Comparison of ENCODE assay signal across 1 fruit fly cellular context in genomic region chr3L:16476709-16477119, dm6.
TF ChIP-seq lines count a peak whose summit lies in the region.

No protein-coding gene starts in this region.

TF ChIP-seq in whole organism, embryonic, 481 proteins besides CTCF, POLR2A, EP300 and RAD21 (continued from another document):
- TF ChIP-seq CG13624 (GFP tag; optimal IDR thresholded peaks at IDR 0.05; lab: Kevin White, UChicago), result no peak
- peak; percentile 15 for TF ChIP-seq phol (tag; optimal IDR thresholded peaks at IDR 0.05; lab: Kevin White, UChicago)
- TF ChIP-seq MESR4 (GFP tag; optimal IDR thresholded peaks at IDR 0.05; lab: Kevin White, UChicago), result no peak
- no peak for TF ChIP-seq onecut (GFP tag; IDR thresholded peaks at IDR 0.05; lab: Robert Waterston, UW)
- TF ChIP-seq sim (GFP tag; IDR thresholded peaks at IDR 0.05; lab: Robert Waterston, UW), result no peak
- no peak for TF ChIP-seq Spps (tag; optimal IDR thresholded peaks at IDR 0.05; lab: Kevin White, UChicago)
- TF ChIP-seq Lim3 (GFP tag; IDR thresholded peaks at IDR 0.05; lab: Robert Waterston, UW), result no peak
- no peak for TF ChIP-seq Ada2b (GFP tag; IDR thresholded peaks at IDR 0.05; lab: Robert Waterston, UW)
- TF ChIP-seq zf30C (GFP tag; optimal IDR thresholded peaks at IDR 0.05; lab: Kevin White, UChicago), result no peak
- TF ChIP-seq Dad (GFP tag; optimal IDR thresholded peaks at IDR 0.05; lab: Kevin White, UChicago), result no peak
- no peak for TF ChIP-seq CG6689 (GFP tag; IDR thresholded peaks at IDR 0.05; lab: Robert Waterston, UW)
- peak; percentile 9 for TF ChIP-seq CG8924 (tag; optimal IDR thresholded peaks at IDR 0.05; lab: Kevin White, UChicago)
- TF ChIP-seq H15 (GFP tag; IDR thresholded peaks at IDR 0.05; lab: Robert Waterston, UW), result no peak
- TF ChIP-seq chm (GFP tag; IDR thresholded peaks at IDR 0.05; lab: Robert Waterston, UW), result no peak
- 0 out of 3 replicates have a peak, but pooled peaks have one; percentile 42 for TF ChIP-seq CG17361 (GFP tag; IDR thresholded peaks at IDR 0.05; lab: Robert Waterston, UW)
- TF ChIP-seq CG10979 (tag; optimal IDR thresholded peaks at IDR 0.05; lab: Kevin White, UChicago), result peak; percentile 34
- peak; percentile 24 for TF ChIP-seq dmrt99B (tag; optimal IDR thresholded peaks at IDR 0.05; lab: Kevin White, UChicago)
- no peak for TF ChIP-seq CG18476 (GFP tag; optimal IDR thresholded peaks at IDR 0.05; lab: Kevin White, UChicago)
- no peak for TF ChIP-seq en (GFP tag; optimal IDR thresholded peaks at IDR 0.05; lab: Kevin White, UChicago)
- TF ChIP-seq CG15011 (GFP tag; optimal IDR thresholded peaks at IDR 0.05; lab: Kevin White, UChicago), result no peak
- no peak for TF ChIP-seq CG8765 (GFP tag; IDR thresholded peaks at IDR 0.05; lab: Robert Waterston, UW)
- TF ChIP-seq CG12391 (tag; optimal IDR thresholded peaks at IDR 0.05; lab: Kevin White, UChicago), result peak; percentile 17
- 0 out of 2 replicates have a peak, but pooled peaks have one; percentile 14 for TF ChIP-seq CG31441 (GFP tag; IDR thresholded peaks at IDR 0.05; lab: Robert Waterston, UW)
- no peak for TF ChIP-seq crc (GFP tag; optimal IDR thresholded peaks at IDR 0.05; lab: Kevin White, UChicago)
- TF ChIP-seq Mad (GFP tag; optimal IDR thresholded peaks at IDR 0.05; lab: Kevin White, UChicago), result no peak
- TF ChIP-seq wor (GFP tag; IDR thresholded peaks at IDR 0.05; lab: Robert Waterston, UW), result no peak
- TF ChIP-seq pfk (GFP tag; optimal IDR thresholded peaks at IDR 0.05; lab: Kevin White, UChicago), result no peak
- TF ChIP-seq CG11696 (GFP tag; IDR thresholded peaks at IDR 0.05; lab: Robert Waterston, UW), result no peak
- TF ChIP-seq CG11560 (tag; IDR thresholded peaks at IDR 0.05; lab: Robert Waterston, UW), result no peak
- no peak for TF ChIP-seq CG12744 (GFP tag; optimal IDR thresholded peaks at IDR 0.05; lab: Kevin White, UChicago)
- TF ChIP-seq CG16813 (GFP tag; IDR thresholded peaks at IDR 0.05; lab: Robert Waterston, UW; ENCODE audit: partially characterized antibody), result no peak
- no peak for TF ChIP-seq nau (GFP tag; optimal IDR thresholded peaks at IDR 0.05; lab: Kevin White, UChicago)
- TF ChIP-seq psq (GFP tag; optimal IDR thresholded peaks at IDR 0.05; lab: Kevin White, UChicago), result no peak
- no peak for TF ChIP-seq CG13296 (GFP tag; optimal IDR thresholded peaks at IDR 0.05; lab: Kevin White, UChicago)
- TF ChIP-seq CG10267 (tag; optimal IDR thresholded peaks at IDR 0.05; lab: Kevin White, UChicago), result peak; percentile 2
- no peak for TF ChIP-seq bigmax (GFP tag; optimal IDR thresholded peaks at IDR 0.05; lab: Kevin White, UChicago)
- no peak for TF ChIP-seq fd3F (GFP tag; optimal IDR thresholded peaks at IDR 0.05; lab: Kevin White, UChicago)
- no peak for TF ChIP-seq CG1647 (GFP tag; optimal IDR thresholded peaks at IDR 0.05; lab: Kevin White, UChicago)
- TF ChIP-seq CG10147 (GFP tag; optimal IDR thresholded peaks at IDR 0.05; lab: Kevin White, UChicago), result no peak
- no peak for TF ChIP-seq bcd (GFP tag; optimal IDR thresholded peaks at IDR 0.05; lab: Kevin White, UChicago)
- TF ChIP-seq CG18599 (GFP tag; optimal IDR thresholded peaks at IDR 0.05; lab: Kevin White, UChicago), result no peak
- TF ChIP-seq so (GFP tag; IDR thresholded peaks at IDR 0.05; lab: Robert Waterston, UW), result no peak
- TF ChIP-seq Pdp1 (GFP tag; optimal IDR thresholded peaks at IDR 0.05; lab: Kevin White, UChicago), result no peak
- TF ChIP-seq CG17568 (GFP tag; optimal IDR thresholded peaks at IDR 0.05; lab: Kevin White, UChicago), result no peak
- no peak for TF ChIP-seq CG6272 (GFP tag; IDR thresholded peaks at IDR 0.05; lab: Robert Waterston, UW)
- peak; percentile 8 for TF ChIP-seq CG7839 (tag; optimal IDR thresholded peaks at IDR 0.05; lab: Kevin White, UChicago)
- TF ChIP-seq run (tag; optimal IDR thresholded peaks at IDR 0.05; lab: Kevin White, UChicago), result no peak
- peak; percentile 30 for TF ChIP-seq grau (tag; optimal IDR thresholded peaks at IDR 0.05; lab: Kevin White, UChicago)
- TF ChIP-seq bab2 (GFP tag; optimal IDR thresholded peaks at IDR 0.05; lab: Kevin White, UChicago), result no peak
- no peak for TF ChIP-seq CG12236 (GFP tag; optimal IDR thresholded peaks at IDR 0.05; lab: Kevin White, UChicago)
- TF ChIP-seq gsb-n (tag; optimal IDR thresholded peaks at IDR 0.05; lab: Kevin White, UChicago), result no peak
- TF ChIP-seq Ptx1 (GFP tag; IDR thresholded peaks at IDR 0.05; lab: Robert Waterston, UW), result no peak
- TF ChIP-seq CG4424 (GFP tag; optimal IDR thresholded peaks at IDR 0.05; lab: Kevin White, UChicago), result no peak
- TF ChIP-seq cwo (GFP tag; optimal IDR thresholded peaks at IDR 0.05; lab: Kevin White, UChicago), result no peak
- TF ChIP-seq lola (GFP tag; optimal IDR thresholded peaks at IDR 0.05; lab: Kevin White, UChicago), result peak in 1 of 3 experiments; percentile 38
- no peak for TF ChIP-seq lilli (GFP tag; optimal IDR thresholded peaks at IDR 0.05; lab: Kevin White, UChicago)
- no peak for TF ChIP-seq Camta (GFP tag; optimal IDR thresholded peaks at IDR 0.05; lab: Kevin White, UChicago)
- no peak for TF ChIP-seq sc (optimal IDR thresholded peaks at IDR 0.05; lab: Kevin White, UChicago)
- TF ChIP-seq sc (GFP tag; optimal IDR thresholded peaks at IDR 0.05; lab: Kevin White, UChicago), result no peak
- TF ChIP-seq sna (GFP tag; IDR thresholded peaks at IDR 0.05; lab: Robert Waterston, UW; ENCODE audit: partially characterized antibody), result no peak
- no peak for TF ChIP-seq CG4617 (GFP tag; optimal IDR thresholded peaks at IDR 0.05; lab: Kevin White, UChicago; ENCODE audit: borderline replicate concordance)
- TF ChIP-seq CG7786 (GFP tag; optimal IDR thresholded peaks at IDR 0.05; lab: Kevin White, UChicago), result no peak
- TF ChIP-seq CG33213 (GFP tag; optimal IDR thresholded peaks at IDR 0.05; lab: Kevin White, UChicago), result no peak
- no peak for TF ChIP-seq CG4730 (GFP tag; IDR thresholded peaks at IDR 0.05; lab: Robert Waterston, UW)
- no peak for TF ChIP-seq Lhr (GFP tag; optimal IDR thresholded peaks at IDR 0.05; lab: Kevin White, UChicago)
- TF ChIP-seq GATAe (GFP tag; conservative IDR thresholded peaks at IDR 0.05; lab: Robert Waterston, UW), result no peak
- TF ChIP-seq Hr3 (GFP tag; optimal IDR thresholded peaks at IDR 0.05; lab: Kevin White, UChicago), result no peak
- TF ChIP-seq Meics (GFP tag; optimal IDR thresholded peaks at IDR 0.05; lab: Kevin White, UChicago), result peak; percentile 26
- no peak for TF ChIP-seq CG17359 (tag; optimal IDR thresholded peaks at IDR 0.05; lab: Kevin White, UChicago)
- TF ChIP-seq dan (GFP tag; IDR thresholded peaks at IDR 0.05; lab: Robert Waterston, UW), result no peak
- TF ChIP-seq ssp (GFP tag; IDR thresholded peaks at IDR 0.05; lab: Robert Waterston, UW), result no peak
- no peak for TF ChIP-seq CG4360 (GFP tag; IDR thresholded peaks at IDR 0.05; lab: Robert Waterston, UW)
- TF ChIP-seq HLH3B (GFP tag; IDR thresholded peaks at IDR 0.05; lab: Robert Waterston, UW), result no peak
- TF ChIP-seq Taf1 (GFP tag; IDR thresholded peaks at IDR 0.05; lab: Robert Waterston, UW), result no peak
- TF ChIP-seq ac (GFP tag; optimal IDR thresholded peaks at IDR 0.05; lab: Kevin White, UChicago), result no peak
- TF ChIP-seq nom (GFP tag; optimal IDR thresholded peaks at IDR 0.05; lab: Kevin White, UChicago), result peak; percentile 62
- TF ChIP-seq Fer2 (tag; optimal IDR thresholded peaks at IDR 0.05; lab: Kevin White, UChicago), result no peak
- peak; percentile 5 for TF ChIP-seq CG9727 (GFP tag; optimal IDR thresholded peaks at IDR 0.05; lab: Kevin White, UChicago)
- no peak for TF ChIP-seq sd (tag; optimal IDR thresholded peaks at IDR 0.05; lab: Kevin White, UChicago)
